Worm (Caenorhabditis elegans) whole organism, L4 larva: ENCODE measurements around the gene fbxb-15.

Experiments
- ZK546.5 ChIP-seq, 2 experiments: sonication (generic microtip); optimal IDR thresholded peaks; 2 replicates each; lab custom pipeline; 2017; ENCODE audit warnings: missing biosample characterization in 2 of 2, missing genetic modification characterization in 2 of 2
- daf-16 ChIP-seq, 3 experiments: sonication (generic microtip); optimal IDR thresholded peaks; 2 replicates each; lab custom pipeline; 2016 to 2017; ENCODE audit warnings: missing genetic modification characterization in 3 of 3, missing genetic modification reagents in 3 of 3, mild to moderate bottlenecking in 2 of 3, missing compliant biosample characterization in 2 of 3, missing biosample characterization in 1 of 3, moderate library complexity in 1 of 3
- daf-19 ChIP-seq: fragments of 200-800 bp; sonication (Bioruptor generic); conservative IDR thresholded peaks from 2 replicates; pipeline ENCODE4 v1.3.6; 2022; ENCODE audit warnings: missing genetic modification characterization, missing compliant biosample characterization
- jun-1 ChIP-seq: fragments of 150-350 bp; optimal IDR thresholded peaks from 2 replicates; lab custom pipeline; 2014; ENCODE audit warnings: missing biosample characterization, missing genetic modification reagents, missing genetic modification characterization
- mdt-29 ChIP-seq: fragments of 200-800 bp; sonication (Bioruptor generic); IDR thresholded peaks from 2 replicates; pipeline ENCODE4 v1.3.6; 2022; ENCODE audit warnings: missing genetic modification reagents, missing genetic modification characterization, missing compliant biosample characterization
- unc-62 ChIP-seq, 3 experiments: fragments of 150-350 bp in 1 of 3; sonication (generic microtip); optimal IDR thresholded peaks in 2 of 3; peaks in 1 of 3; 1 replicate in 1 of 3; 2 replicates in 2 of 3; lab custom pipeline; 2014 to 2017; ENCODE audit warnings: missing biosample characterization in 3 of 3, missing genetic modification characterization in 3 of 3, missing genetic modification reagents in 3 of 3, missing genotype in 1 of 3

DNA sequence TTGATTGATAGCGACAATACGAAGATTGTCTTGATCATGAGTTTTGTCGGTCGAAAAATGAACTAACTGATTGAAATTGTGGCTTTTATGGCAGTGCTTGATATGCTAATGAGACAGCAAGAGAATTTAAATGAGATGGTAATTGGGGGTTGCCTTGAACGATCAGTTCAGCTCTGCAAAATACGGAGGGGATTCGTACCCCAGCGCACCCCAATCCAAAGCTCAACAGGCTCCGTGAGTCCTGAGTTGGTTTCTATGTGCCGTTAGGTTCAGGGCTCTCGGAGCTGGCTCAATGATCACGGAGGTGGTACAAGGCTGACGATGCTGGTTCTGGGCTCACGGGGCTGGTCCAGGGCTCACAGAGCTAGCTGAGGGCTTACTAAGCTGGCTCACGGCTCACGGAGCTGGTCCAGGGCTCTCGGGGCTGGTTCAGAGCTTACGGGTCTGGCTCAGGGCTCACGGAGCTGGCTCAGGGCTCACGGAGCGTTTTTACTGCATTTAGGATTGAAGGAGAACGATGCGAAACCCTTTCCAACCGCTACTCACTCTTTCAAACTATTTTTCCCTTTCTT is 8.4 kb downstream of the fbxb-15 start, which contains the start of gene ZC204.6:
- TF ChIP-seq daf-16 (GFP tag; optimal IDR thresholded peaks at IDR 0.05; lab: Kevin White, UChicago) (no peak), daf-16 (tag; optimal IDR thresholded peaks at IDR 0.05; lab: Kevin White, UChicago) (no peak), unc-62 (GFP tag; optimal IDR thresholded peaks at IDR 0.05 in 1 of 2; lab: Kevin White, UChicago) (no peak), unc-62 (tag; optimal IDR thresholded peaks at IDR 0.05; lab: Kevin White, UChicago) (no peak), mdt-29 (no peak), jun-1 (tag; lab: Kevin White, UChicago) (no peak), daf-19 (no peak), ZK546.5 (tag; optimal IDR thresholded peaks at IDR 0.05; lab: Kevin White, UChicago) (no peak)
